Fruit fly (Drosophila melanogaster): Measurements from ENCODE around the gene Pomp.
A peak's percentile ranks its signal among the peaks of the same experiment; 100 is the strongest.

Gene Pomp

DNA sequence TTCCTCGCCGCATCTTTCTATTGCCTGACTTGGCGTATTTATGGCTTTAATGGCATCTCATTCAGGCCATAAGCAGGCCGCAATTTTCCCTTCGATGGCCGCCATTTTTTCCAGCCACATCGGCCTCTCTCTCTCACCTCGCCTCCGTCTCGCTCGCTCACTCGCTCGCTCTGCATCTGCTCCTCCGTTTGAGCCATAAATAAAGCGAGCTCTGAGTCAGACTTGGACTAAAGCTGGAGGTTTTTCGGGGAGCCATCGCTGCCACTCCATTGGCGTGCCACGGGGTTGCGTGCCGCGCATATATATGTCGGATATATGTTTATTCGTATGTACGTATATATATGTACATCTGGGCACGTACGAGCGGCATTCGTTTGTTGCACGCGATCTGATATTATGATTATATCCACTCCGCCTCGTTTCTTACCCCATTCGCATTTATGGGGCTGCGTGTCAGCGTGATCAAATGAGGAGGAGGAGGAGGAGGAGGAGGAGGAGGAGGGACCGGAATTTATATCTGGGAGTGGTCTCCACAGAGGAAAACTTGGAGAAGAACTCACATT is 10.4 kb upstream of the Pomp start:
- TF ChIP-seq hbn (GFP tag; IDR thresholded peaks at IDR 0.05; ENCODE audit: partially characterized antibody) (no peak), CG10321 (GFP tag; IDR thresholded peaks at IDR 0.05) (0 out of 2 replicates have a peak, but pooled peaks have one; percentile 21), Med (GFP tag) (peak; percentile 38), cad (GFP tag; optimal IDR thresholded peaks at IDR 0.05) (peak; percentile 89), CG17568 (GFP tag; optimal IDR thresholded peaks at IDR 0.05) (no peak), phol (tag; optimal IDR thresholded peaks at IDR 0.05) (peak; percentile 16), CG1832 (GFP tag; optimal IDR thresholded peaks at IDR 0.05) (peak; percentile 71), Nf-YC (tag; optimal IDR thresholded peaks at IDR 0.05) (peak; percentile 68), pzg (GFP tag; optimal IDR thresholded peaks at IDR 0.05) (no peak), tx (GFP tag; optimal IDR thresholded peaks at IDR 0.05) (no peak), z (GFP tag; IDR thresholded peaks at IDR 0.05) (peak; percentile 60; the same call in 1 of the 3 replicates), ham (GFP tag; IDR thresholded peaks at IDR 0.05) (no peak), so (GFP tag; IDR thresholded peaks at IDR 0.05) (no peak), CG11560 (tag; IDR thresholded peaks at IDR 0.05) (no peak), Nf-YB (GFP tag; optimal IDR thresholded peaks at IDR 0.05) (peak; percentile 87)

DNA sequence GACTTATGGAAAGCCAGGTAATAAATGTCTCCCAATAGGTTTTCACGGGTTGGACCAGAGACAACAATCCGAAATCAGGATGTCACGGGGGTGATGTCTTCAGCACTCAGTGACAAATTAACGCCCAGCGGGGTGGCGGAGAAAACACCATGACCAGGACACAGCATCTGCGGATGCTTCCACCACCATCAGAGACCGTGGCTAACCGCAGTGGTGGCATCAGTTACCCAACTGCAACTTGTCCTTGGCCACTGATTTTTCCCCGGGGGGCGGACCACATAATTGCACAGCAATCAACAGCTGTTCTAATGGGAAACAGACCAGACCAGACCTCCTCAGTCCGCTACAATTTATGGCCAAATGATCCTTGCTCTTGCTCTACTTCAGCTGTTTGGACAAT is 9.1 kb upstream of the Pomp start:
- TF ChIP-seq gro (GFP tag; optimal IDR thresholded peaks at IDR 0.05) (no peak), CG6813 (GFP tag; optimal IDR thresholded peaks at IDR 0.05) (no peak), hb (GFP tag; IDR thresholded peaks at IDR 0.05; ENCODE audit: partially characterized antibody) (no peak), twi (tag; optimal IDR thresholded peaks at IDR 0.05) (peak; percentile 91), rib (GFP tag; IDR thresholded peaks at IDR 0.05) (no peak), CG8089 (GFP tag; optimal IDR thresholded peaks at IDR 0.05) (no peak), zen (tag; optimal IDR thresholded peaks at IDR 0.05) (peak; percentile 77), CG2875 (GFP tag; optimal IDR thresholded peaks at IDR 0.05) (no peak), ewg (GFP tag; optimal IDR thresholded peaks at IDR 0.05) (no peak), Fer2 (tag; optimal IDR thresholded peaks at IDR 0.05) (no peak), CG6765 (GFP tag; optimal IDR thresholded peaks at IDR 0.05) (no peak), tgo (GFP tag; IDR thresholded peaks at IDR 0.05) (no peak), Atf-2 (GFP tag; optimal IDR thresholded peaks at IDR 0.05) (no peak), Sox102F (GFP tag; optimal IDR thresholded peaks at IDR 0.05) (no peak), CG6254 (GFP tag; optimal IDR thresholded peaks at IDR 0.05) (no peak), D (optimal IDR thresholded peaks at IDR 0.05) (peak; percentile 42), D (GFP tag; optimal IDR thresholded peaks at IDR 0.05) (no peak), zen2 (GFP tag; IDR thresholded peaks at IDR 0.05; ENCODE audit: partially characterized antibody) (no peak), Aef1 (GFP tag; IDR thresholded peaks at IDR 0.05) (no peak), CG4424 (GFP tag; optimal IDR thresholded peaks at IDR 0.05) (no peak), pan (optimal IDR thresholded peaks at IDR 0.05) (no peak), pan (GFP tag; optimal IDR thresholded peaks at IDR 0.05 in 1 of 2, IDR thresholded peaks at IDR 0.05 in 1 of 2) (no peak), ab (GFP tag; optimal IDR thresholded peaks at IDR 0.05) (no peak), crc (GFP tag; optimal IDR thresholded peaks at IDR 0.05) (no peak), CG10979 (tag; optimal IDR thresholded peaks at IDR 0.05) (no peak), salm (tag; optimal IDR thresholded peaks at IDR 0.05) (no peak), gce (GFP tag; IDR thresholded peaks at IDR 0.05) (no peak), eve (GFP tag; optimal IDR thresholded peaks at IDR 0.05) (peak in 1 of 2 experiments; percentile 28), CG1647 (GFP tag; optimal IDR thresholded peaks at IDR 0.05) (no peak), CG10565 (GFP tag; optimal IDR thresholded peaks at IDR 0.05) (no peak), oc (tag; optimal IDR thresholded peaks at IDR 0.05) (no peak), prd (optimal IDR thresholded peaks at IDR 0.05) (no peak), prd (GFP tag; IDR thresholded peaks at IDR 0.05) (peak; percentile 67; the same call in 2 of the 3 replicates), caup (GFP tag; optimal IDR thresholded peaks at IDR 0.05; ENCODE audit: severe bottlenecking) (no peak), CG14965 (GFP tag; optimal IDR thresholded peaks at IDR 0.05; ENCODE audit: borderline replicate concordance) (no peak), cad (GFP tag; optimal IDR thresholded peaks at IDR 0.05) (peak; percentile 79), Lim3 (GFP tag; IDR thresholded peaks at IDR 0.05) (no peak)
